Fruit fly (Drosophila melanogaster): ENCODE data around the gene ImpL2.

Gene ImpL2

dm6 chr3L:4259102-4259558 is 23.2 kb upstream of the ImpL2 start, which contains the start of the genes CG15011 and CG1309 (continued):
- TF ChIP-seq Fer3 (tag; optimal IDR thresholded peaks at IDR 0.05) (peak; percentile 79), CG4404 (GFP tag; IDR thresholded peaks at IDR 0.05) (peak; percentile 66), CG17361 (GFP tag; IDR thresholded peaks at IDR 0.05) (peak; percentile 88), CG4730 (GFP tag; IDR thresholded peaks at IDR 0.05) (peak; percentile 43), CG1024 (GFP tag; IDR thresholded peaks at IDR 0.05) (no peak), al (GFP tag; IDR thresholded peaks at IDR 0.05) (peak; percentile 78), CG10431 (GFP tag; optimal IDR thresholded peaks at IDR 0.05) (peak; percentile 16), CG8924 (tag; optimal IDR thresholded peaks at IDR 0.05) (peak; percentile 84), Trl (optimal IDR thresholded peaks at IDR 0.05) (no peak), Trl (GFP tag; optimal IDR thresholded peaks at IDR 0.05) (peak; percentile 82), Hand (GFP tag; optimal IDR thresholded peaks at IDR 0.05) (peak; percentile 36), CG31365 (tag; optimal IDR thresholded peaks at IDR 0.05) (peak; percentile 5), tio (GFP tag; optimal IDR thresholded peaks at IDR 0.05) (no peak), zfh2 (GFP tag; optimal IDR thresholded peaks at IDR 0.05) (peak; percentile 86), Mrtf (GFP tag; IDR thresholded peaks at IDR 0.05) (peak; percentile 58; the same call in 1 of the 3 replicates), wdn (GFP tag; IDR thresholded peaks at IDR 0.05) (peak; percentile 71), Hsf (GFP tag; optimal IDR thresholded peaks at IDR 0.05) (peak; percentile 91), CG2889 (GFP tag; IDR thresholded peaks at IDR 0.05) (peak; percentile 74; the same call in 2 of the 3 replicates), rib (GFP tag; IDR thresholded peaks at IDR 0.05) (0 out of 2 replicates have a peak, but pooled peaks have one; percentile 35), Hr78 (GFP tag; optimal IDR thresholded peaks at IDR 0.05) (peak in 1 of 2 experiments; percentile 46), Camta (GFP tag; optimal IDR thresholded peaks at IDR 0.05) (peak; percentile 84), Deaf1 (tag; optimal IDR thresholded peaks at IDR 0.05) (no peak), CG6854 (GFP tag; optimal IDR thresholded peaks at IDR 0.05) (no peak), eve (GFP tag; optimal IDR thresholded peaks at IDR 0.05) (no peak), sima (GFP tag; optimal IDR thresholded peaks at IDR 0.05) (peak; percentile 37), Fer2 (tag; optimal IDR thresholded peaks at IDR 0.05) (peak; percentile 78), cas (GFP tag; IDR thresholded peaks at IDR 0.05) (0 out of 2 replicates have a peak, but pooled peaks have one; percentile 31), grn (GFP tag; optimal IDR thresholded peaks at IDR 0.05) (peak; percentile 50), CG6654 (GFP tag; optimal IDR thresholded peaks at IDR 0.05) (peak; percentile 39), B-H1 (GFP tag; IDR thresholded peaks at IDR 0.05) (peak; percentile 23; the same call in 1 of the 3 replicates), CG14014 (GFP tag; IDR thresholded peaks at IDR 0.05) (peak; percentile 71), esg (GFP tag; conservative IDR thresholded peaks at IDR 0.05) (peak; percentile 72), CG15073 (GFP tag; optimal IDR thresholded peaks at IDR 0.05) (peak; percentile 26), CG15601 (tag; optimal IDR thresholded peaks at IDR 0.05) (peak; percentile 80), CG7745 (tag; optimal IDR thresholded peaks at IDR 0.05) (no peak), gem (tag; optimal IDR thresholded peaks at IDR 0.05) (peak; percentile 91), Asciz (GFP tag; optimal IDR thresholded peaks at IDR 0.05) (peak; percentile 56), gsb-n (tag; optimal IDR thresholded peaks at IDR 0.05) (peak; percentile 76), Spps (tag; optimal IDR thresholded peaks at IDR 0.05) (peak; percentile 73), CG2678 (tag; optimal IDR thresholded peaks at IDR 0.05) (peak; percentile 87), gcm (GFP tag; optimal IDR thresholded peaks at IDR 0.05) (peak; percentile 77), CG10267 (tag; optimal IDR thresholded peaks at IDR 0.05) (peak; percentile 81), CG9797 (GFP tag; optimal IDR thresholded peaks at IDR 0.05) (peak; percentile 32), CG6689 (GFP tag; IDR thresholded peaks at IDR 0.05) (peak; percentile 70), CG3995 (GFP tag; optimal IDR thresholded peaks at IDR 0.05) (peak; percentile 63), dysf (GFP tag; IDR thresholded peaks at IDR 0.05) (peak; percentile 77), fu2 (GFP tag; optimal IDR thresholded peaks at IDR 0.05) (peak; percentile 81), Lim3 (GFP tag; IDR thresholded peaks at IDR 0.05) (no peak), Antp (GFP tag; optimal IDR thresholded peaks at IDR 0.05) (peak; percentile 83), CG32532 (GFP tag; IDR thresholded peaks at IDR 0.05) (peak; percentile 83), kni (GFP tag; optimal IDR thresholded peaks at IDR 0.05) (peak; percentile 59)

Data from whole organism, embryonic.